Worm (Caenorhabditis elegans) whole organism, L1 larva: Measurements from ENCODE around the gene cbd-1.

ENCODE experiments used
- C04F5.9 ChIP-seq: sonication (generic microtip); optimal IDR thresholded peaks from 2 replicates; lab custom pipeline; 2016; ENCODE audit warnings: missing genetic modification characterization, missing compliant biosample characterization
- C34B4.2 ChIP-seq: sonication (generic microtip); optimal IDR thresholded peaks from 2 replicates; lab custom pipeline; 2017; ENCODE audit warnings: mild to moderate bottlenecking, missing genetic modification characterization, missing compliant biosample characterization
- alr-1 ChIP-seq: fragments of 200-800 bp; sonication (Bioruptor generic); optimal IDR thresholded peaks from 2 replicates; lab custom pipeline; 2018; ENCODE audit warnings: borderline replicate concordance, mild to moderate bottlenecking, missing genetic modification characterization, missing compliant biosample characterization
- ama-1 ChIP-seq: fragments of 150-350 bp; optimal IDR thresholded peaks from 2 replicates; lab custom pipeline; 2014
- ceh-63 ChIP-seq: fragments of 200-800 bp; sonication (Bioruptor generic); optimal IDR thresholded peaks from 2 replicates; lab custom pipeline; 2018; ENCODE audit warnings: mild to moderate bottlenecking, missing genetic modification characterization, missing compliant biosample characterization
- ceh-88 ChIP-seq: fragments of 200-800 bp; sonication (Bioruptor generic); IDR thresholded peaks from 2 replicates; pipeline ENCODE4 v1.3.6; 2022; ENCODE audit warnings: missing genetic modification characterization, missing compliant biosample characterization
- dpl-1 ChIP-seq, 3 experiments: fragments of 150-350 bp in 2 of 3; sonication (generic microtip) in 1 of 3; optimal IDR thresholded peaks; 2 replicates each; lab custom pipeline; 2014 to 2017; ENCODE audit warnings: missing biosample characterization in 3 of 3, missing genetic modification characterization in 3 of 3, missing genetic modification reagents in 3 of 3
- efl-1 ChIP-seq, 4 experiments: fragments of 150-350 bp; optimal IDR thresholded peaks in 3 of 4; peaks in 1 of 4; 1 replicate in 1 of 4; 2 replicates in 3 of 4; lab custom pipeline; 2014; ENCODE audit warnings: missing biosample characterization in 2 of 4, missing genetic modification characterization in 2 of 4, missing genetic modification reagents in 2 of 4
- egl-13 ChIP-seq: sonication (generic microtip); optimal IDR thresholded peaks from 2 replicates; lab custom pipeline; 2016; ENCODE audit warnings: missing genotype, missing genetic modification reagents, missing genetic modification characterization, missing compliant biosample characterization
- elt-3 ChIP-seq, 6 experiments: fragments of 150-350 bp in 1 of 6; sonication (generic microtip); optimal IDR thresholded peaks; 2 replicates each; lab custom pipeline; 2017 to 2018; ENCODE audit warnings: missing biosample characterization in 6 of 6, missing genetic modification characterization in 6 of 6, inconsistent platforms in 1 of 6
- fkh-8 ChIP-seq: sonication (generic microtip); optimal IDR thresholded peaks from 2 replicates; lab custom pipeline; 2016; ENCODE audit warnings: mild to moderate bottlenecking, missing genetic modification characterization, missing compliant biosample characterization
- hlh-17 ChIP-seq: fragments of 200-800 bp; sonication (Bioruptor generic); optimal IDR thresholded peaks from 2 replicates; lab custom pipeline; 2018; ENCODE audit warnings: missing genetic modification characterization, mild to moderate bottlenecking, missing compliant biosample characterization, moderate library complexity, borderline replicate concordance
- hlh-4 ChIP-seq: sonication (generic microtip); optimal IDR thresholded peaks from 2 replicates; lab custom pipeline; 2016; ENCODE audit warnings: mild to moderate bottlenecking, missing genetic modification characterization, missing compliant biosample characterization
- lin-13 ChIP-seq: fragments of 150-350 bp; optimal IDR thresholded peaks from 2 replicates; lab custom pipeline; 2014; ENCODE audit warnings: missing biosample characterization, missing genetic modification reagents, missing genetic modification characterization
- lin-14 ChIP-seq: fragments of 200-800 bp; sonication (Bioruptor generic); optimal IDR thresholded peaks from 2 replicates; lab custom pipeline; 2018; ENCODE audit warnings: mild to moderate bottlenecking, missing genetic modification characterization, moderate library complexity, missing compliant biosample characterization
- lin-15B ChIP-seq: fragments of 150-350 bp; sonication (generic microtip); optimal IDR thresholded peaks from 3 replicates; lab custom pipeline; 2014; ENCODE audit warnings: missing biosample characterization, missing genetic modification characterization
- lin-35 ChIP-seq, 2 experiments: fragments of 150-350 bp; optimal IDR thresholded peaks; 2 replicates each; lab custom pipeline; 2014; ENCODE audit warnings: missing biosample characterization in 2 of 2, missing genetic modification characterization in 2 of 2, missing genetic modification reagents in 2 of 2
- lin-39 ChIP-seq: fragments of 150-350 bp; optimal IDR thresholded peaks from 2 replicates; lab custom pipeline; 2014; ENCODE audit warnings: missing biosample characterization, missing genetic modification reagents, missing genetic modification characterization
- lir-3 ChIP-seq: sonication (generic microtip); optimal IDR thresholded peaks from 2 replicates; lab custom pipeline; 2016; ENCODE audit warnings: mild to moderate bottlenecking, missing genetic modification characterization, moderate library complexity, missing compliant biosample characterization; ENCODE audit not compliant: poor library complexity
- lsy-2 ChIP-seq, 2 experiments: fragments of 150-350 bp; optimal IDR thresholded peaks; 2 replicates each; lab custom pipeline; 2014; ENCODE audit warnings: missing biosample characterization in 2 of 2, missing genetic modification characterization in 2 of 2
- mab-9 ChIP-seq: fragments of 200-800 bp; sonication (Bioruptor generic); IDR thresholded peaks from 2 replicates; pipeline ENCODE4 v1.3.6; 2022; ENCODE audit warnings: missing genetic modification reagents, missing genetic modification characterization, missing compliant biosample characterization
- mdl-1 ChIP-seq, 2 experiments: fragments of 150-350 bp; optimal IDR thresholded peaks; 2 replicates each; lab custom pipeline; 2014 to 2017; ENCODE audit warnings: missing biosample characterization in 2 of 2, missing genetic modification characterization in 2 of 2, inconsistent platforms in 1 of 2
- mep-1 ChIP-seq: fragments of 150-350 bp; optimal IDR thresholded peaks from 2 replicates; lab custom pipeline; 2014; ENCODE audit warnings: missing biosample characterization, missing genetic modification characterization
- nhr-11 ChIP-seq: fragments of 150-350 bp; optimal IDR thresholded peaks from 2 replicates; lab custom pipeline; 2014; ENCODE audit warnings: missing biosample characterization, missing genetic modification characterization
- nhr-19 ChIP-seq: fragments of 200-800 bp; sonication (Bioruptor generic); conservative IDR thresholded peaks from 2 replicates; pipeline ENCODE4 v1.3.6; 2022; ENCODE audit warnings: missing genetic modification characterization, missing compliant biosample characterization
- nhr-20 ChIP-seq: sonication (generic microtip); optimal IDR thresholded peaks from 2 replicates; lab custom pipeline; 2016; ENCODE audit warnings: mild to moderate bottlenecking, missing genetic modification characterization, missing compliant biosample characterization
- nhr-28 ChIP-seq: fragments of 150-350 bp; optimal IDR thresholded peaks from 2 replicates; lab custom pipeline; 2014; ENCODE audit warnings: missing biosample characterization, missing genetic modification characterization
- nhr-47 ChIP-seq: sonication (generic microtip); optimal IDR thresholded peaks from 2 replicates; lab custom pipeline; 2016; ENCODE audit warnings: mild to moderate bottlenecking, missing genetic modification characterization, moderate library complexity, missing compliant biosample characterization
- nhr-71 ChIP-seq: sonication (generic microtip); optimal IDR thresholded peaks from 2 replicates; lab custom pipeline; 2016; ENCODE audit warnings: mild to moderate bottlenecking, missing genetic modification characterization, moderate library complexity, missing compliant biosample characterization
- nhr-76 ChIP-seq: sonication (generic microtip); optimal IDR thresholded peaks from 2 replicates; lab custom pipeline; 2017; ENCODE audit warnings: missing biosample characterization, missing genetic modification characterization
- nhr-90 ChIP-seq: sonication (generic microtip); optimal IDR thresholded peaks from 2 replicates; lab custom pipeline; 2016; ENCODE audit warnings: mild to moderate bottlenecking, missing genetic modification characterization, missing compliant biosample characterization; ENCODE audit not compliant: poor library complexity
- pag-3 ChIP-seq: sonication (generic microtip); optimal IDR thresholded peaks from 2 replicates; lab custom pipeline; 2017; ENCODE audit warnings: missing genetic modification characterization, mild to moderate bottlenecking, missing compliant biosample characterization, antibody characterized with exemption, borderline replicate concordance; ENCODE audit not compliant: insufficient read depth
- pax-3 ChIP-seq: fragments of 200-800 bp; sonication (Bioruptor generic); optimal IDR thresholded peaks from 2 replicates; lab custom pipeline; 2018; ENCODE audit warnings: mild to moderate bottlenecking, missing genetic modification characterization, moderate library complexity, missing compliant biosample characterization
- pqm-1 ChIP-seq: sonication (generic microtip); optimal IDR thresholded peaks from 3 replicates; lab custom pipeline; 2017; ENCODE audit warnings: missing biosample characterization, missing genetic modification characterization
- rnt-1 ChIP-seq: sonication (generic microtip); optimal IDR thresholded peaks from 2 replicates; lab custom pipeline; 2016; ENCODE audit warnings: mild to moderate bottlenecking, missing genetic modification characterization, moderate library complexity, missing compliant biosample characterization
- skn-1 ChIP-seq: fragments of 150-350 bp; optimal IDR thresholded peaks from 2 replicates; lab custom pipeline; 2014; ENCODE audit warnings: missing biosample characterization, missing genetic modification characterization
- snu-23 ChIP-seq: sonication (generic microtip); optimal IDR thresholded peaks from 2 replicates; lab custom pipeline; 2016; ENCODE audit warnings: missing genetic modification characterization, missing compliant biosample characterization
- sptf-1 ChIP-seq: fragments of 150-350 bp; optimal IDR thresholded peaks from 2 replicates; lab custom pipeline; 2014; ENCODE audit warnings: missing biosample characterization, missing genetic modification characterization
- swsn-7 ChIP-seq: sonication (generic microtip); optimal IDR thresholded peaks from 2 replicates; lab custom pipeline; 2016; ENCODE audit warnings: missing genetic modification characterization, missing compliant biosample characterization
- tlp-1 ChIP-seq: fragments of 150-350 bp; optimal IDR thresholded peaks from 2 replicates; lab custom pipeline; 2014; ENCODE audit warnings: missing biosample characterization, missing genetic modification characterization
- unc-130 ChIP-seq: fragments of 150-350 bp; optimal IDR thresholded peaks from 2 replicates; lab custom pipeline; 2017; ENCODE audit warnings: missing biosample characterization, missing genetic modification characterization, inconsistent platforms
- unc-86 ChIP-seq: sonication (generic microtip); optimal IDR thresholded peaks from 2 replicates; lab custom pipeline; 2016; ENCODE audit warnings: missing genetic modification characterization, missing compliant biosample characterization
- unc-98 ChIP-seq: fragments of 200-800 bp; sonication (Bioruptor generic); IDR thresholded peaks from 2 replicates; pipeline ENCODE4 v1.3.6; 2022; ENCODE audit warnings: missing genetic modification characterization, missing compliant biosample characterization
- xbp-1 ChIP-seq: sonication (generic microtip); optimal IDR thresholded peaks from 2 replicates; lab custom pipeline; 2016; ENCODE audit warnings: missing genetic modification characterization, missing compliant biosample characterization
- zag-1 ChIP-seq: fragments of 150-350 bp; optimal IDR thresholded peaks from 2 replicates; lab custom pipeline; 2014; ENCODE audit warnings: missing biosample characterization, missing genetic modification characterization

The cbd-1 gene

ce11 chrIV:11350809-11351208 is 22.0 kb upstream of the cbd-1 start:
- TF ChIP-seq elt-3 (tag; optimal IDR thresholded peaks at IDR 0.05; lab: Kevin White, UChicago) (no peak), pax-3 (no peak), rnt-1 (tag; lab: Kevin White, UChicago) (peak; percentile 75), snu-23 (GFP tag; lab: Kevin White, UChicago) (peak; percentile 47), lin-14 (GFP tag; lab: Kevin White, UChicago) (peak; percentile 93), lin-13 (GFP tag; lab: Kevin White, UChicago) (no peak), unc-130 (tag; lab: Kevin White, UChicago) (no peak), lsy-2 (tag; optimal IDR thresholded peaks at IDR 0.05; lab: Kevin White, UChicago) (peak; percentile 31 to 45), C34B4.2 (tag; lab: Kevin White, UChicago) (no peak), nhr-47 (tag; lab: Kevin White, UChicago) (no peak), tlp-1 (tag; lab: Kevin White, UChicago) (no peak), sptf-1 (no peak), nhr-19 (GFP tag; lab: Robert Waterston, UW) (peak; percentile 55), unc-98 (GFP tag; lab: Robert Waterston, UW) (peak; percentile 38; the same call in 1 of the 2 replicates), swsn-7 (tag; lab: Kevin White, UChicago) (peak; percentile 24), nhr-28 (tag; lab: Kevin White, UChicago) (no peak), nhr-20 (tag; lab: Kevin White, UChicago) (peak; percentile 41), lin-39 (tag; lab: Kevin White, UChicago) (peak; percentile 66), C04F5.9 (tag; lab: Kevin White, UChicago) (no peak), nhr-90 (no peak), pag-3 (peak; percentile 64), ceh-88 (GFP tag; lab: Robert Waterston, UW) (no peak), zag-1 (no peak), nhr-71 (tag; lab: Kevin White, UChicago) (peak; percentile 85), fkh-8 (tag; lab: Kevin White, UChicago) (no peak)

DNA sequence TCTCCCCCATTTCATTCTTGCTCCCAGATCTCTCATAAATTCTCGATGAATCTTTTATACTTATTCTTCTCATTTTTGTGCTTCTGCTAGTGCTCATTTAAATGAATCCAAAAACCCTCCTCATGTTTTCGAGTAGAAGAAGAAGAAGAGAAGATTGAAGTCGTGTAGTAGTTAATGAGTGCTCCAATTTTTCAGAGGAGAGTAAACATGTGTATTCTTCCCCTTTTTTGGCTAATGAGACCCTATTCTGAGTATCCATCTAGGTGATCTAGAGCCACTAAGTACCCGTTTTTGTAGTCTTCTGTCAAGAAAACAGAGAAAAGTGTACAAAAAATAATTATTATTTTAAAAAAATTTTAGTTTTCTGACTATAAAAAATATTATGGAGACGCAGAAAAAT is 21.2 kb upstream of the cbd-1 start:
- peak; percentile 10 for TF ChIP-seq nhr-71 (tag; lab: Kevin White, UChicago)
- no peak for TF ChIP-seq lin-35 (GFP tag; optimal IDR thresholded peaks at IDR 0.05; lab: Kevin White, UChicago)
- peak; percentile 3 for TF ChIP-seq nhr-47 (tag; lab: Kevin White, UChicago)
- no peak for TF ChIP-seq lir-3
- peak; percentile 54 for TF ChIP-seq lin-14 (GFP tag; lab: Kevin White, UChicago)
- no peak for TF ChIP-seq efl-1 (optimal IDR thresholded peaks at IDR 0.05; lab: Kevin White, UChicago)
- TF ChIP-seq efl-1 (GFP tag; optimal IDR thresholded peaks at IDR 0.05 in 1 of 2; lab: Kevin White, UChicago), result peak in 1 of 2 experiments; percentile 61

DNA sequence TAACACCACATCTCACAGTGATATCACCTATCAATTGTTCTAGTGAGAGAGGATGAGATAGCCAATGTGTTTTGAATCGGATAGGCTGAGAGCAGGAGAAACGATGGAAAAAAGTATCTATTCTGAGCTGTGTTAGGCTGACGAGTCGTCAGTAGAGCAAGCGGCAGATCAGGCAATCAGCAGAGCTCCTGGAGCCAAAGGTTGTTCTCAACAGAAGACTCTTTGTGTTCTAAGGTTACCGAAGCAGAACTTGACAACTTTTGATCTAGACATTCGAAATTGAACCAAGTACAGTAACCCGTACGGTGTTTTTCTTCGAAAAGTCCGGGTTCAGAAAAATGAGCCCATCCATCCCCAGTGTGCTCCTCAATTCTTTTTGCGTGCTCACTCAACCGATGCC is 20.0 kb upstream of the cbd-1 start:
- TF ChIP-seq rnt-1 (tag; lab: Kevin White, UChicago) (peak; percentile 37), egl-13 (tag; lab: Kevin White, UChicago) (no peak), xbp-1 (tag; lab: Kevin White, UChicago) (no peak), nhr-71 (tag; lab: Kevin White, UChicago) (peak; percentile 22)

ce11 chrIV:11353946-11354458 is 18.8 kb upstream of the cbd-1 start, which contains the start of gene T01G1.2:
T01G1.2 (plus strand) TSS chrIV:11354408.
- no peak for TF ChIP-seq hlh-4
- peak; percentile 4 for TF ChIP-seq pag-3
- peak; percentile 32 to 56 for TF ChIP-seq lsy-2 (tag; optimal IDR thresholded peaks at IDR 0.05; lab: Kevin White, UChicago)
- peak; percentile 47 for TF ChIP-seq skn-1 (tag; lab: Kevin White, UChicago)
- no peak for TF ChIP-seq elt-3 (tag; optimal IDR thresholded peaks at IDR 0.05; lab: Kevin White, UChicago)
- no peak for TF ChIP-seq unc-86
- TF ChIP-seq alr-1 (tag; lab: Kevin White, UChicago), result no peak
- peak in 1 of 2 experiments; percentile 25 for TF ChIP-seq mdl-1 (tag; optimal IDR thresholded peaks at IDR 0.05; lab: Kevin White, UChicago)
- TF ChIP-seq nhr-76, result no peak
- no peak for TF ChIP-seq ceh-63 (GFP tag; lab: Kevin White, UChicago)
- no peak for TF ChIP-seq hlh-17 (GFP tag; lab: Kevin White, UChicago)
- no peak for TF ChIP-seq pqm-1 (tag; lab: Kevin White, UChicago)
- TF ChIP-seq lin-35 (GFP tag; optimal IDR thresholded peaks at IDR 0.05; lab: Kevin White, UChicago), result no peak
- TF ChIP-seq C34B4.2 (tag; lab: Kevin White, UChicago), result no peak
- TF ChIP-seq lin-15B (tag; lab: Kevin White, UChicago), result no peak
- no peak for TF ChIP-seq mab-9 (GFP tag; lab: Robert Waterston, UW)
- no peak for TF ChIP-seq unc-98 (GFP tag; lab: Robert Waterston, UW)
- TF ChIP-seq mep-1 (tag; lab: Kevin White, UChicago), result no peak
- peak in 1 of 3 experiments; percentile 6 for TF ChIP-seq dpl-1 (GFP tag; optimal IDR thresholded peaks at IDR 0.05; lab: Kevin White, UChicago)
- TF ChIP-seq nhr-11 (tag; lab: Kevin White, UChicago), result no peak
- peak; percentile 22 for TF ChIP-seq snu-23 (GFP tag; lab: Kevin White, UChicago)
- no peak for TF ChIP-seq ama-1 (lab: Kevin White, UChicago)
